Fruit fly (Drosophila melanogaster) whole organism, embryonic: Measurements from ENCODE around the gene CG1764.

ENCODE experiments used
- ATbp ChIP-seq: fragments of 200-800 bp; sonication (Bioruptor generic); optimal IDR thresholded peaks from 2 replicates; lab custom pipeline; 2017; ENCODE audit warnings: missing biosample characterization, mild to moderate bottlenecking, missing genetic modification characterization, missing genetic modification reagents
- Asciz ChIP-seq: fragments of 200-800 bp; sonication (Bioruptor generic); optimal IDR thresholded peaks from 2 replicates; lab custom pipeline; 2017; ENCODE audit warnings: missing biosample characterization, mild to moderate bottlenecking, missing genetic modification characterization, missing genetic modification reagents
- B-H2 ChIP-seq: fragments of 200-800 bp; sonication (Bioruptor generic); optimal IDR thresholded peaks from 2 replicates; lab custom pipeline; 2018; ENCODE audit warnings: missing biosample characterization, mild to moderate bottlenecking, missing genetic modification characterization
- BtbVII ChIP-seq: fragments of 200-800 bp; sonication (Bioruptor generic); optimal IDR thresholded peaks from 3 replicates; lab custom pipeline; 2017; ENCODE audit warnings: missing biosample characterization, mild to moderate bottlenecking, missing genetic modification characterization
- CG10209 ChIP-seq: fragments of 200-800 bp; sonication (Bioruptor generic); optimal IDR thresholded peaks from 3 replicates; lab custom pipeline; 2017; ENCODE audit warnings: missing biosample characterization, mild to moderate bottlenecking, missing genetic modification characterization, missing genetic modification reagents
- CG13296 ChIP-seq: fragments of 200-800 bp; sonication (Bioruptor generic); optimal IDR thresholded peaks from 3 replicates; lab custom pipeline; 2018; ENCODE audit warnings: missing biosample characterization, mild to moderate bottlenecking, missing genetic modification characterization
- CG13775 ChIP-seq: fragments of 200-800 bp; sonication (Bioruptor generic); optimal IDR thresholded peaks from 3 replicates; lab custom pipeline; 2017; ENCODE audit warnings: missing biosample characterization, mild to moderate bottlenecking, missing genetic modification characterization
- CG14667 ChIP-seq: fragments of 200-800 bp; sonication (Bioruptor generic); IDR thresholded peaks from 2 replicates; pipeline ENCODE4 v1.3.6; 2022; ENCODE audit warnings: missing biosample characterization, missing genetic modification characterization
- CG15479 ChIP-seq: fragments of 200-800 bp; sonication (Bioruptor generic); optimal IDR thresholded peaks from 3 replicates; lab custom pipeline; 2019; ENCODE audit warnings: missing biosample characterization, mild to moderate bottlenecking, missing genetic modification characterization, moderate library complexity
- CG1602 ChIP-seq: fragments of 200-800 bp; sonication (Bioruptor generic); optimal IDR thresholded peaks from 3 replicates; lab custom pipeline; 2016; ENCODE audit warnings: missing biosample characterization, missing genetic modification characterization
- CG18262 ChIP-seq: fragments of 200-800 bp; optimal IDR thresholded peaks from 3 replicates; lab custom pipeline; 2019; ENCODE audit warnings: missing biosample characterization, mild to moderate bottlenecking, missing genetic modification characterization, moderate library complexity
- CG2120 ChIP-seq: fragments of 200-800 bp; sonication (Bioruptor generic); optimal IDR thresholded peaks from 3 replicates; lab custom pipeline; 2016; ENCODE audit warnings: missing biosample characterization, missing genetic modification characterization
- CG2129 ChIP-seq: fragments of 200-800 bp; sonication (Bioruptor generic); IDR thresholded peaks from 2 replicates; pipeline ENCODE4 v1.3.6; 2022; ENCODE audit warnings: missing biosample characterization, missing genetic modification characterization; ENCODE audit not compliant: partially characterized antibody
- CG31365 ChIP-seq: fragments of 200-800 bp; sonication (Bioruptor generic); optimal IDR thresholded peaks from 2 replicates; lab custom pipeline; 2018; ENCODE audit warnings: missing biosample characterization, mild to moderate bottlenecking, missing genetic modification characterization
- CG3163 ChIP-seq: fragments of 200-800 bp; sonication (Bioruptor generic); optimal IDR thresholded peaks from 3 replicates; lab custom pipeline; 2016; ENCODE audit warnings: missing biosample characterization, missing genetic modification characterization
- CG4360 ChIP-seq: fragments of 200-800 bp; sonication (Bioruptor generic); IDR thresholded peaks from 2 replicates; pipeline ENCODE4 v1.3.6; 2022; ENCODE audit warnings: missing biosample characterization, missing genetic modification characterization
- CG4404 ChIP-seq: fragments of 200-800 bp; sonication (Bioruptor generic); IDR thresholded peaks from 2 replicates; pipeline ENCODE4 v1.3.6; 2022; ENCODE audit warnings: missing biosample characterization, missing genetic modification characterization
- CG4707 ChIP-seq: fragments of 200-800 bp; sonication (Bioruptor generic); optimal IDR thresholded peaks from 2 replicates; lab custom pipeline; 2018; ENCODE audit warnings: missing biosample characterization, mild to moderate bottlenecking, missing genetic modification characterization, moderate library complexity
- CG6254 ChIP-seq: fragments of 200-800 bp; sonication (Bioruptor generic); optimal IDR thresholded peaks from 3 replicates; lab custom pipeline; 2017; ENCODE audit warnings: mild to moderate bottlenecking, missing biosample characterization, missing genetic modification reagents, missing genetic modification characterization
- CG6683 ChIP-seq: fragments of 200-800 bp; sonication (Bioruptor generic); optimal IDR thresholded peaks from 2 replicates; lab custom pipeline; 2017; ENCODE audit warnings: missing biosample characterization, mild to moderate bottlenecking, missing genetic modification characterization, missing genetic modification reagents
- CG8281 ChIP-seq: fragments of 200-800 bp; sonication (Bioruptor generic); optimal IDR thresholded peaks from 2 replicates; lab custom pipeline; 2018; ENCODE audit warnings: missing biosample characterization, mild to moderate bottlenecking, missing genetic modification characterization, moderate library complexity
- Chrac-16 ChIP-seq: fragments of 200-800 bp; sonication (Bioruptor generic); optimal IDR thresholded peaks from 3 replicates; lab custom pipeline; 2016; ENCODE audit warnings: missing biosample characterization, missing genetic modification characterization
- Dad ChIP-seq: fragments of 200-800 bp; sonication (Bioruptor generic); optimal IDR thresholded peaks from 3 replicates; lab custom pipeline; 2016; ENCODE audit warnings: missing biosample characterization, missing genetic modification characterization
- Dip2 ChIP-seq: fragments of 200-800 bp; sonication (Bioruptor generic); IDR thresholded peaks from 2 replicates; pipeline ENCODE4 v1.3.6; 2022; ENCODE audit warnings: missing biosample characterization, missing genetic modification characterization
- Doc2 ChIP-seq: fragments of 200-800 bp; sonication (Bioruptor generic); IDR thresholded peaks from 2 replicates; pipeline ENCODE4 v1.3.6; 2022; ENCODE audit warnings: missing biosample characterization, missing genetic modification characterization
- Nf-YA ChIP-seq: fragments of 200-800 bp; sonication (Bioruptor generic); IDR thresholded peaks from 2 replicates; pipeline ENCODE4 v1.3.6; 2022; ENCODE audit warnings: missing biosample characterization, missing genetic modification characterization
- Ravus ChIP-seq: fragments of 200-800 bp; sonication (Bioruptor generic); IDR thresholded peaks from 2 replicates; pipeline ENCODE4 v1.3.6; 2022; ENCODE audit warnings: missing biosample characterization, missing genetic modification characterization
- Sox102F ChIP-seq: fragments of 200-800 bp; sonication (Bioruptor generic); optimal IDR thresholded peaks from 2 replicates; lab custom pipeline; 2018; ENCODE audit warnings: missing biosample characterization, mild to moderate bottlenecking, missing genetic modification characterization, moderate library complexity
- Ssrp ChIP-seq: fragments of 200-800 bp; sonication (Bioruptor generic); optimal IDR thresholded peaks from 2 replicates; lab custom pipeline; 2018; ENCODE audit warnings: missing biosample characterization, mild to moderate bottlenecking, missing genetic modification characterization, moderate library complexity
- Trl ChIP-seq, 3 experiments: fragments of >200 bp in 2 of 3; fragments of 200-800 bp in 1 of 3; sonication (Bioruptor generic) in 1 of 3; optimal IDR thresholded peaks; 2 replicates in 1 of 3; 3 replicates in 2 of 3; lab custom pipeline; 2016 to 2017; ENCODE audit warnings: missing biosample characterization in 1 of 3, missing genetic modification characterization in 1 of 3
- crc ChIP-seq: fragments of 200-800 bp; sonication (Bioruptor generic); optimal IDR thresholded peaks from 2 replicates; lab custom pipeline; 2016; ENCODE audit warnings: missing biosample characterization, missing genetic modification characterization
- crol ChIP-seq: fragments of 200-800 bp; sonication (Bioruptor generic); IDR thresholded peaks from 2 replicates; pipeline ENCODE4 v1.3.6; 2022; ENCODE audit warnings: missing biosample characterization, missing genetic modification characterization
- crp ChIP-seq, 2 experiments: fragments of 200-800 bp; sonication (Bioruptor generic); optimal IDR thresholded peaks; 2 replicates in 1 of 2; 3 replicates in 1 of 2; lab custom pipeline; 2017; ENCODE audit warnings: missing biosample characterization in 2 of 2, missing genetic modification characterization in 2 of 2, mild to moderate bottlenecking in 1 of 2, moderate library complexity in 1 of 2
- gce ChIP-seq: fragments of 200-800 bp; sonication (Bioruptor generic); IDR thresholded peaks from 3 replicates; pipeline ENCODE4 v1.3.6; 2022; ENCODE audit warnings: missing biosample characterization, missing genetic modification characterization
- gem ChIP-seq: fragments of 200-800 bp; sonication (Bioruptor generic); optimal IDR thresholded peaks from 2 replicates; lab custom pipeline; 2019; ENCODE audit warnings: missing biosample characterization, mild to moderate bottlenecking, missing genetic modification characterization, moderate library complexity
- gsb-n ChIP-seq: fragments of 200-800 bp; sonication (Bioruptor generic); optimal IDR thresholded peaks from 3 replicates; lab custom pipeline; 2018; ENCODE audit warnings: missing biosample characterization, mild to moderate bottlenecking, missing genetic modification characterization
- jumu ChIP-seq: fragments of 200-800 bp; sonication (Bioruptor generic); optimal IDR thresholded peaks from 3 replicates; lab custom pipeline; 2016; ENCODE audit warnings: missing biosample characterization, missing genetic modification characterization
- klu ChIP-seq: fragments of 200-800 bp; sonication (Bioruptor generic); IDR thresholded peaks from 2 replicates; pipeline ENCODE4 v1.3.6; 2022; ENCODE audit warnings: missing biosample characterization, missing genetic modification characterization
- mld ChIP-seq: fragments of 200-800 bp; sonication (Bioruptor generic); IDR thresholded peaks from 3 replicates; pipeline ENCODE4 v1.3.6; 2022; ENCODE audit warnings: missing biosample characterization, missing genetic modification characterization; ENCODE audit not compliant: partially characterized antibody
- nerfin-2 ChIP-seq: fragments of 200-800 bp; sonication (Bioruptor generic); IDR thresholded peaks from 2 replicates; pipeline ENCODE4 v1.3.6; 2022; ENCODE audit warnings: missing biosample characterization, missing genetic modification characterization; ENCODE audit not compliant: partially characterized antibody
- onecut ChIP-seq: fragments of 200-800 bp; sonication (Bioruptor generic); IDR thresholded peaks from 2 replicates; pipeline ENCODE4 v1.3.6; 2022; ENCODE audit warnings: missing biosample characterization, missing genetic modification characterization
- pho ChIP-seq: fragments of 200-800 bp; sonication (Bioruptor generic); optimal IDR thresholded peaks from 2 replicates; lab custom pipeline; 2016; ENCODE audit warnings: missing biosample characterization, missing genetic modification characterization
- prd ChIP-seq, 3 experiments: fragments of >200 bp in 2 of 3; fragments of 200-800 bp in 1 of 3; sonication (Bioruptor generic) in 1 of 3; optimal IDR thresholded peaks in 2 of 3; IDR thresholded peaks in 1 of 3; 2 replicates in 2 of 3; 3 replicates in 1 of 3; pipeline versions ENCODE4 v1.3.6 to Lab custom; 2017 to 2022; ENCODE audit warnings: missing biosample characterization in 1 of 3, missing genetic modification characterization in 1 of 3
- pros ChIP-seq: fragments of 200-800 bp; sonication (Bioruptor generic); optimal IDR thresholded peaks from 3 replicates; lab custom pipeline; 2019; ENCODE audit warnings: missing biosample characterization, mild to moderate bottlenecking, missing genetic modification characterization, moderate library complexity
- psq ChIP-seq: fragments of 200-800 bp; sonication (Bioruptor generic); optimal IDR thresholded peaks from 2 replicates; lab custom pipeline; 2017; ENCODE audit warnings: missing biosample characterization, missing genetic modification characterization
- sd ChIP-seq: fragments of 200-800 bp; sonication (Bioruptor generic); optimal IDR thresholded peaks from 3 replicates; lab custom pipeline; 2018; ENCODE audit warnings: missing biosample characterization, mild to moderate bottlenecking, missing genetic modification characterization, moderate library complexity
- seq ChIP-seq: fragments of 200-800 bp; sonication (Bioruptor generic); IDR thresholded peaks from 2 replicates; pipeline ENCODE4 v1.3.6; 2022; ENCODE audit warnings: missing biosample characterization, missing genetic modification characterization
- sisA ChIP-seq: fragments of 200-800 bp; sonication (Bioruptor generic); IDR thresholded peaks from 2 replicates; pipeline ENCODE4 v1.3.6; 2022; ENCODE audit warnings: missing biosample characterization, missing genetic modification characterization
- ttk ChIP-seq: fragments of 200-800 bp; sonication (Bioruptor generic); IDR thresholded peaks from 2 replicates; pipeline ENCODE4 v2.1.2; 2022; ENCODE audit warnings: missing biosample characterization, missing genetic modification characterization
- zfh2 ChIP-seq: fragments of 200-800 bp; sonication (Bioruptor generic); optimal IDR thresholded peaks from 2 replicates; lab custom pipeline; 2016; ENCODE audit warnings: missing biosample characterization, missing genetic modification characterization

The CG1764 gene

DNA sequence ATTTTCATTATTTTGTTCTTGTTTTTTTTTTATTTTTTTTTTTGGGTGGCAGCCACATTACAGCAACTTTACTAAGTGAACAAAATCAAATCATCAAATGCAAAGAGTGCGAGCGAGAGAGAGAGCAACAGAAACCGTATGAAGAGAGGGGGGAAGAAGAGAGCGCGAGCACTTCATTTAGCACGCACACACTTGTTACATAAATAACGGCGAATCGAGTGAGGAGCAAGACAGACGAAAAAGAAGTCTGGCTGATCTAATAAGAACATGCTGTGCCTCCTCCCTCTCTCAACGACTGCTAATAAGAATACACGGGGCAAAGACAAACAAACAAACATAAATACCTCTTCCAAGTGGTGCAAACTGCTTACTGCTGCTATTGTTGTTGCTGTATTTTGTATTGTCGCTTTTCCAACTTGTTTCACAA, 17.7 kb downstream of the CG1764 start (continued):
- no peak for TF ChIP-seq Nf-YA (GFP tag; lab: Robert Waterston, UW)
- peak; percentile 48 for TF ChIP-seq CG15479 (GFP tag; lab: Kevin White, UChicago)
- TF ChIP-seq CG3163: no peak
- peak; percentile 51 for TF ChIP-seq CG31365 (tag; lab: Kevin White, UChicago)
- TF ChIP-seq pho: no peak
- TF ChIP-seq pros: peak; percentile 26
- no peak for TF ChIP-seq CG2129 (GFP tag; lab: Robert Waterston, UW)
- no peak for TF ChIP-seq zfh2 (GFP tag; lab: Kevin White, UChicago)
- TF ChIP-seq CG6254 (GFP tag; lab: Kevin White, UChicago): no peak
- TF ChIP-seq CG8281: no peak
- TF ChIP-seq CG4404 (GFP tag; lab: Robert Waterston, UW): no peak
- no peak for TF ChIP-seq Ssrp (tag; lab: Kevin White, UChicago)
- TF ChIP-seq sisA (GFP tag; lab: Robert Waterston, UW): no peak
- no peak for TF ChIP-seq ATbp (GFP tag; lab: Kevin White, UChicago)
- no peak for TF ChIP-seq mld (GFP tag; lab: Robert Waterston, UW)
- TF ChIP-seq Dad (GFP tag; lab: Kevin White, UChicago): no peak
- no peak for TF ChIP-seq CG2120 (GFP tag; lab: Kevin White, UChicago)
- TF ChIP-seq CG18262 (tag; lab: Kevin White, UChicago): no peak
- peak; percentile 64 for TF ChIP-seq psq (GFP tag; lab: Kevin White, UChicago)
- no peak for TF ChIP-seq klu (GFP tag; lab: Robert Waterston, UW)
- TF ChIP-seq Chrac-16 (GFP tag; lab: Kevin White, UChicago): no peak
- TF ChIP-seq crp (GFP tag; optimal IDR thresholded peaks at IDR 0.05; lab: Kevin White, UChicago): no peak
- TF ChIP-seq Asciz (GFP tag; lab: Kevin White, UChicago): no peak
- no peak for TF ChIP-seq gce (GFP tag; lab: Robert Waterston, UW)
- TF ChIP-seq CG14667 (GFP tag; lab: Robert Waterston, UW): no peak
- no peak for TF ChIP-seq CG13296 (GFP tag; lab: Kevin White, UChicago)
- no peak for TF ChIP-seq nerfin-2 (GFP tag; lab: Robert Waterston, UW)
- peak; percentile 8 for TF ChIP-seq gem
- TF ChIP-seq BtbVII: no peak
- TF ChIP-seq Trl (optimal IDR thresholded peaks at IDR 0.05; lab: Kevin White, UChicago): peak; percentile 65 to 86
- TF ChIP-seq Trl (GFP tag; optimal IDR thresholded peaks at IDR 0.05; lab: Kevin White, UChicago): no peak
- TF ChIP-seq CG4707 (GFP tag; lab: Kevin White, UChicago): no peak
- TF ChIP-seq CG6683 (GFP tag; lab: Kevin White, UChicago): no peak
- TF ChIP-seq onecut (GFP tag; lab: Robert Waterston, UW): no peak
- no peak for TF ChIP-seq seq (GFP tag; lab: Robert Waterston, UW)
- TF ChIP-seq sd (tag; lab: Kevin White, UChicago): no peak
- TF ChIP-seq CG1602 (GFP tag; lab: Kevin White, UChicago): no peak
- no peak for TF ChIP-seq jumu (GFP tag; lab: Kevin White, UChicago)
- no peak for TF ChIP-seq Doc2 (GFP tag; lab: Robert Waterston, UW)
- no peak for TF ChIP-seq CG13775
- no peak for TF ChIP-seq B-H2 (GFP tag; lab: Kevin White, UChicago)
- peak; percentile 75; the same call in 1 of the 2 replicates for TF ChIP-seq CG4360 (GFP tag; lab: Robert Waterston, UW)
- TF ChIP-seq crol (GFP tag; lab: Robert Waterston, UW): peak; percentile 86
- no peak for TF ChIP-seq gsb-n (tag; lab: Kevin White, UChicago)
- TF ChIP-seq Dip2 (GFP tag; lab: Robert Waterston, UW): no peak
- no peak for TF ChIP-seq ttk (GFP tag; lab: Robert Waterston, UW)
- TF ChIP-seq Ravus (GFP tag; lab: Robert Waterston, UW): no peak
- TF ChIP-seq CG10209: no peak
- TF ChIP-seq prd (optimal IDR thresholded peaks at IDR 0.05; lab: Kevin White, UChicago): no peak
- TF ChIP-seq prd (GFP tag; IDR thresholded peaks at IDR 0.05; lab: Robert Waterston, UW): no peak
- TF ChIP-seq crc (GFP tag; lab: Kevin White, UChicago): no peak
- TF ChIP-seq Sox102F (GFP tag; lab: Kevin White, UChicago): no peak
